Worm (Caenorhabditis elegans) whole organism, late embryonic: Measurements from ENCODE around the gene Y1B5A.1.
A peak's percentile ranks its signal among the peaks of the same experiment; 100 is the strongest.

Experiments
- C38D4.7 ChIP-seq: fragments of 200-800 bp; sonication (Bioruptor generic); optimal IDR thresholded peaks from 2 replicates; lab custom pipeline; 2018; ENCODE audit warnings: mild to moderate bottlenecking, missing genetic modification characterization, moderate library complexity, missing compliant biosample characterization
- F13H6.1 ChIP-seq: sonication (generic microtip); optimal IDR thresholded peaks from 2 replicates; lab custom pipeline; 2016; ENCODE audit warnings: missing genetic modification characterization, missing compliant biosample characterization
- K02D7.2 ChIP-seq: sonication (generic microtip); optimal IDR thresholded peaks from 2 replicates; lab custom pipeline; 2017; ENCODE audit warnings: mild to moderate bottlenecking, missing genetic modification characterization, missing compliant biosample characterization
- ahr-1 ChIP-seq: sonication (generic microtip); optimal IDR thresholded peaks from 2 replicates; lab custom pipeline; 2016; ENCODE audit warnings: missing genetic modification characterization, missing compliant biosample characterization
- ceh-2 ChIP-seq: sonication (generic microtip); optimal IDR thresholded peaks from 2 replicates; lab custom pipeline; 2016; ENCODE audit warnings: missing genotype, missing genetic modification characterization, missing compliant biosample characterization
- ceh-24 ChIP-seq: sonication (generic microtip); optimal IDR thresholded peaks from 2 replicates; lab custom pipeline; 2016; ENCODE audit warnings: mild to moderate bottlenecking, missing genetic modification characterization, missing compliant biosample characterization
- ceh-30 ChIP-seq: fragments of 150-350 bp; optimal IDR thresholded peaks from 2 replicates; lab custom pipeline; 2014; ENCODE audit warnings: missing biosample characterization, missing genetic modification characterization
- ceh-31 ChIP-seq: sonication (generic microtip); optimal IDR thresholded peaks from 2 replicates; lab custom pipeline; 2016; ENCODE audit warnings: missing genetic modification characterization, missing compliant biosample characterization
- ceh-34 ChIP-seq: sonication (generic microtip); optimal IDR thresholded peaks from 2 replicates; lab custom pipeline; 2016; ENCODE audit warnings: mild to moderate bottlenecking, missing genetic modification characterization, missing compliant biosample characterization
- ceh-9 ChIP-seq: sonication (generic microtip); optimal IDR thresholded peaks from 2 replicates; lab custom pipeline; 2016; ENCODE audit warnings: mild to moderate bottlenecking, missing genetic modification characterization, inconsistent platforms, missing compliant biosample characterization
- dmd-4 ChIP-seq: sonication (generic microtip); optimal IDR thresholded peaks from 2 replicates; lab custom pipeline; 2016; ENCODE audit warnings: borderline replicate concordance, missing genetic modification characterization, missing compliant biosample characterization
- elt-2 ChIP-seq: sonication (generic microtip); optimal IDR thresholded peaks from 2 replicates; lab custom pipeline; 2016; ENCODE audit warnings: missing genetic modification reagents, missing genetic modification characterization, missing compliant biosample characterization
- eyg-1 ChIP-seq: sonication (generic microtip); optimal IDR thresholded peaks from 2 replicates; lab custom pipeline; 2016; ENCODE audit warnings: missing genotype, missing genetic modification characterization, missing compliant biosample characterization
- fkh-10 ChIP-seq: fragments of 150-350 bp; optimal IDR thresholded peaks from 2 replicates; lab custom pipeline; 2014; ENCODE audit warnings: missing biosample characterization, missing genetic modification reagents, missing genetic modification characterization
- hlh-15 ChIP-seq: sonication (generic microtip); optimal IDR thresholded peaks from 2 replicates; lab custom pipeline; 2016; ENCODE audit warnings: missing genetic modification characterization, missing compliant biosample characterization
- lim-6 ChIP-seq: sonication (generic microtip); optimal IDR thresholded peaks from 2 replicates; lab custom pipeline; 2016; ENCODE audit warnings: missing genetic modification characterization, missing compliant biosample characterization
- lin-11 ChIP-seq: fragments of 200-800 bp; sonication (Bioruptor generic); optimal IDR thresholded peaks from 2 replicates; lab custom pipeline; 2018; ENCODE audit warnings: mild to moderate bottlenecking, missing genetic modification characterization, missing compliant biosample characterization
- mec-3 ChIP-seq: sonication (generic microtip); optimal IDR thresholded peaks from 2 replicates; lab custom pipeline; 2016; ENCODE audit warnings: borderline replicate concordance, missing genetic modification characterization, missing compliant biosample characterization
- nhr-11 ChIP-seq: fragments of 150-350 bp; optimal IDR thresholded peaks from 2 replicates; lab custom pipeline; 2014; ENCODE audit warnings: missing biosample characterization, missing genetic modification characterization
- nhr-232 ChIP-seq: sonication (generic microtip); optimal IDR thresholded peaks from 2 replicates; lab custom pipeline; 2016; ENCODE audit warnings: missing genetic modification characterization, missing compliant biosample characterization
- npax-4 ChIP-seq: sonication (generic microtip); optimal IDR thresholded peaks from 2 replicates; lab custom pipeline; 2016; ENCODE audit warnings: missing genetic modification characterization, missing compliant biosample characterization
- pag-3 ChIP-seq: sonication (generic microtip); optimal IDR thresholded peaks from 2 replicates; lab custom pipeline; 2016; ENCODE audit warnings: missing compliant biosample characterization, missing genetic modification characterization, borderline replicate concordance
- pat-9 ChIP-seq: fragments of 200-800 bp; sonication (Bioruptor generic); optimal IDR thresholded peaks from 2 replicates; lab custom pipeline; 2018; ENCODE audit warnings: mild to moderate bottlenecking, missing genetic modification characterization, moderate library complexity, missing compliant biosample characterization
- pha-2 ChIP-seq: sonication (generic microtip); optimal IDR thresholded peaks from 2 replicates; lab custom pipeline; 2017; ENCODE audit warnings: mild to moderate bottlenecking, missing genetic modification characterization, missing compliant biosample characterization
- pha-4 ChIP-seq: fragments of 150-350 bp; optimal IDR thresholded peaks from 2 replicates; lab custom pipeline; 2018; ENCODE audit warnings: missing biosample characterization, missing genetic modification reagents, missing genetic modification characterization
- pqm-1 ChIP-seq: sonication (generic microtip); optimal IDR thresholded peaks from 2 replicates; lab custom pipeline; 2016; ENCODE audit warnings: missing genetic modification characterization, missing compliant biosample characterization
- rnt-1 ChIP-seq: sonication (generic microtip); optimal IDR thresholded peaks from 2 replicates; lab custom pipeline; 2016; ENCODE audit warnings: missing genetic modification characterization, missing compliant biosample characterization
- sdc-2 ChIP-seq: sonication (generic microtip); optimal IDR thresholded peaks from 2 replicates; lab custom pipeline; 2016; ENCODE audit warnings: missing genotype, missing genetic modification characterization, missing compliant biosample characterization
- tbx-7 ChIP-seq: sonication (generic microtip); optimal IDR thresholded peaks from 2 replicates; lab custom pipeline; 2016; ENCODE audit warnings: missing genotype, missing genetic modification characterization, missing compliant biosample characterization
- ttx-3 ChIP-seq: sonication (generic microtip); optimal IDR thresholded peaks from 2 replicates; lab custom pipeline; 2016; ENCODE audit warnings: missing genetic modification reagents, missing genetic modification characterization, missing compliant biosample characterization
- unc-42 ChIP-seq: sonication (generic microtip); optimal IDR thresholded peaks from 2 replicates; lab custom pipeline; 2016; ENCODE audit warnings: missing genotype, missing genetic modification characterization, missing compliant biosample characterization
- zip-5 ChIP-seq: sonication (generic microtip); optimal IDR thresholded peaks from 2 replicates; lab custom pipeline; 2016; ENCODE audit warnings: missing genetic modification characterization, missing compliant biosample characterization
- ztf-16 ChIP-seq: sonication (generic microtip); optimal IDR thresholded peaks from 2 replicates; lab custom pipeline; 2017; ENCODE audit warnings: missing genetic modification characterization, missing compliant biosample characterization

Gene Y1B5A.1

DNA sequence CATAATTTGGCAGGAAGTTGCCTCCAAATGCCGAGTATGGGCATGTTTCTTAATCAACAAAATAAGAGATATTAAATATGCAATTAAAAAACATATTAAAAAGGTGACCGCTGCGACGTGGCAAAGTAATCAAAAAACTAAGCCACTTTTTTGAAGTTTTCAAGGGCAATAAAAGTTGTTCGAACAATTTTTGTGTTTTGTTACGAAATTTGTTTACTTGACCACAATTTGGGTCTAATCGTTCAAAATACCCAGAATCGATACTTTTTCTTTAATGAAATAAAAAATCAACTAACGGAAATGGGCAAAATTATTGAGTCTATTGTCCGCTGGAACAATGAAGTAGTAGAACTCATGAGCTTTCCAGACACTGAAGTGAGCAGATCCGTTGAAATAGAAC is at the start of gene Y1B5A.1:
Y1B5A.1 (plus strand) TSS at position 301 of the 400 bp plus-strand sequence.
- TF ChIP-seq pha-4 (tag; lab: Kevin White, UChicago) (no peak), lin-11 (tag; lab: Kevin White, UChicago) (no peak), ceh-34 (tag; lab: Kevin White, UChicago) (no peak), ztf-16 (tag; lab: Kevin White, UChicago) (no peak), pha-2 (tag; lab: Kevin White, UChicago) (no peak), zip-5 (tag; lab: Kevin White, UChicago) (no peak), pat-9 (tag; lab: Kevin White, UChicago) (no peak), ahr-1 (tag; lab: Kevin White, UChicago) (no peak), sdc-2 (tag; lab: Kevin White, UChicago) (no peak), fkh-10 (GFP tag; lab: Kevin White, UChicago) (no peak), nhr-232 (tag; lab: Kevin White, UChicago) (no peak), elt-2 (tag; lab: Kevin White, UChicago) (no peak), pqm-1 (no peak), C38D4.7 (GFP tag; lab: Kevin White, UChicago) (no peak), ceh-24 (tag; lab: Kevin White, UChicago) (no peak), ceh-30 (tag; lab: Kevin White, UChicago) (no peak), tbx-7 (tag; lab: Kevin White, UChicago) (no peak), ceh-9 (tag; lab: Kevin White, UChicago) (no peak), F13H6.1 (tag; lab: Kevin White, UChicago) (no peak), lim-6 (tag; lab: Kevin White, UChicago) (no peak)

DNA sequence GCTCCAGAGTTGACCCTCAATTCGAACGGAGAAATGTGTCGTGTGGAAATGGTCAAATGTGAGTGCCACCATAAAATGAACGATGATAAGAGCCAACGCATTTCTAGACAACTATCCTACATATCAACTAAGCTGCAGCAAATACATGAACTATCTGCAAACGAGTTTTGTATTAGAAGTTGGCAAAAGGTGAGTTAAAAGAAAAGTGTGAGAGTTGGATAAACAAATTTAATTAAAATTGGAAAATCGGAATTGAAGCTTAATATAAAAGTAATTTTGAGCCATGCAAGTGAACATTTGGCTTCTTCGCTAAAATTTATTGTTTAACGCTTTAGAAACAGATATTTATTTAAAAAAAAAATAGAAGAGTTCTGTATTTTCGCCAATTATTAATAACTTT is 49.2 kb upstream of the Y1B5A.1 start, which contains the start of gene cest-19:
cest-19 (minus strand) TSS at position 101 of the 400 bp plus-strand sequence.
- TF ChIP-seq ceh-24 (tag; lab: Kevin White, UChicago) = no peak
- TF ChIP-seq, all 69 proteins: peak for 0

- TF ChIP-seq mec-3 (tag; lab: Kevin White, UChicago) (no peak), unc-42 (tag; lab: Kevin White, UChicago) (peak; percentile 38)
Observed at ce11 chrX:7037998-7038397, 47.2 kb upstream of the Y1B5A.1 start.

- TF ChIP-seq ttx-3 (tag; lab: Kevin White, UChicago) (no peak), unc-42 (tag; lab: Kevin White, UChicago) (peak; percentile 100), ceh-31 (peak; percentile 29)
Observed at ce11 chrX:7040760-7041159, 44.4 kb upstream of the Y1B5A.1 start.

DNA sequence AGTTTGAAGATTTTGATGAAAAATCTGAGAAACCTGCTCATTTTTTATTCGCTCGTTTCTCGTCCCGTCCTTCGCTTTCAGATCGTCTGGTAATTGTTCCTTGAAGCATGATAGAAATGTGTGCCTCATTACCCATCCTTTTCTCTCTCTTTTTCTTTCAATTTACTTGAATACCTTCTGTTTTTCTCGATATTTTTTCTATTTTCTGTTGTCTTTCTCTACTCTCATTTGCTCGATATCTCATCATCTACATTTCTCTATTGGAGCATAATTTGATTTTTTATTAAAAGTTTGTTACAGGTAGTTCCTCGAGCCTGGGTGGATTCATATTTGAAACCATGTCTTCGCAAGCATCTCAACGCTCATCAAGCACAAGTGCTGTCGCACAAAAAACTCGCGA is 34.9 kb upstream of the Y1B5A.1 start, which contains the start of gene ubc-17:
ubc-17 (plus strand) TSS at position 301 of the 400 bp plus-strand sequence.
- no peak for TF ChIP-seq ceh-31
- TF ChIP-seq ceh-2 (tag; lab: Kevin White, UChicago) = no peak
- no peak for TF ChIP-seq ttx-3 (tag; lab: Kevin White, UChicago)
- TF ChIP-seq ztf-16 (tag; lab: Kevin White, UChicago) = no peak
- no peak for TF ChIP-seq ceh-24 (tag; lab: Kevin White, UChicago)
- no peak for TF ChIP-seq K02D7.2
- no peak for TF ChIP-seq hlh-15
- TF ChIP-seq nhr-11 = no peak
- no peak for TF ChIP-seq elt-2 (tag; lab: Kevin White, UChicago)
- TF ChIP-seq npax-4 = no peak
- no peak for TF ChIP-seq unc-42 (tag; lab: Kevin White, UChicago)
- TF ChIP-seq C38D4.7 (GFP tag; lab: Kevin White, UChicago) = no peak
- TF ChIP-seq rnt-1 = no peak
- no peak for TF ChIP-seq eyg-1 (tag; lab: Kevin White, UChicago)

DNA sequence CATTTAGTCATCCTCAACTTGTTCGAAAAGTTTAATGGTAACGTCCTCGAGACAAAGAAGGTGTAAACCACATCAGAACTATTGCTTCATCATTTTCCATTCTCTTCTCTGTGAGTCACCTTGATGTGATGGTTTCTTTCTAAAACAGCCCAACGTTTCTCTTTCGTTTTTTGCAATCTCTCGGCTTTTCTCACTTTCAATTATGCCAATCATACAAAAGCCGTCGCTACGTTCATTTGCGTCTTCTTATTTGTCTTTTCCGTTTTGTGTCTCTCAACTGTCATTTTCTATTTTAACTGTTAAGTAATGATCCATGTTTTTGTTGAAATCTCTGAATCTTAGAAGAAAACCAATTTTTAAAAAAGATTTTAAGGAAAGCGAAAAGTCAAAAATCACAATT is 27.8 kb upstream of the Y1B5A.1 start, which contains the start of gene B0403.5:
B0403.5 (plus strand) TSS at position 368 of the 400 bp plus-strand sequence.
- TF ChIP-seq pqm-1 (no peak), pag-3 (tag; lab: Kevin White, UChicago) (no peak), C38D4.7 (GFP tag; lab: Kevin White, UChicago) (no peak), lin-11 (tag; lab: Kevin White, UChicago) (no peak), nhr-232 (tag; lab: Kevin White, UChicago) (no peak), dmd-4 (tag; lab: Kevin White, UChicago) (no peak), eyg-1 (tag; lab: Kevin White, UChicago) (no peak)
